Fruit fly (Drosophila melanogaster) whole organism, larva: ENCODE data around the gene CG3699.

Source experiments
- noc ChIP-seq: fragments of 200-800 bp; sonication (Bioruptor generic); optimal IDR thresholded peaks from 3 replicates; lab custom pipeline; 2019; ENCODE audit warnings: missing biosample characterization, mild to moderate bottlenecking, missing genetic modification characterization, moderate library complexity

The CG3699 gene

dm6 chrX:947450-948284, at the start of gene CG3699:
CG3699 (minus strand) TSS chrX:947500.
- peak; percentile 78 for TF ChIP-seq noc (tag; lab: Kevin White, UChicago)

- no peak for TF ChIP-seq noc (tag; lab: Kevin White, UChicago)
Measured at dm6 chrX:990218-990617, 42.9 kb upstream of the CG3699 start, which contains the start of gene CG18823. CG18823 (plus strand) TSS chrX:990518.

- TF ChIP-seq noc (tag; lab: Kevin White, UChicago), result no peak
Measured at dm6 chrX:985911-986310, 38.6 kb upstream of the CG3699 start.

dm6 chrX:966818-967217, 19.5 kb upstream of the CG3699 start:
- no peak for TF ChIP-seq noc (tag; lab: Kevin White, UChicago)

- no peak for TF ChIP-seq noc (tag; lab: Kevin White, UChicago)
Measured at dm6 chrX:964012-964411, 16.7 kb upstream of the CG3699 start.

dm6 chrX:955873-956272, 8.6 kb upstream of the CG3699 start:
- no peak for TF ChIP-seq noc (tag; lab: Kevin White, UChicago)

- no peak for TF ChIP-seq noc (tag; lab: Kevin White, UChicago)
Measured at dm6 chrX:953807-954206, 6.5 kb upstream of the CG3699 start.

- no peak for TF ChIP-seq noc (tag; lab: Kevin White, UChicago)
Measured at dm6 chrX:951800-952199, 4.5 kb upstream of the CG3699 start, which contains the start of gene CG3690. CG3690 (minus strand) TSS chrX:951900.

- peak; percentile 27 for TF ChIP-seq noc (tag; lab: Kevin White, UChicago)
Measured at dm6 chrX:948285-948556, 921 bp upstream of the CG3699 start.

dm6 chrX:946162-946561, 1.1 kb downstream of the CG3699 start:
- TF ChIP-seq noc (tag; lab: Kevin White, UChicago), result peak; percentile 64

dm6 chrX:945446-946013, 1.8 kb downstream of the CG3699 start, which contains the start of gene CG3703:
CG3703 (minus strand) TSS chrX:945773.
- TF ChIP-seq noc (tag; lab: Kevin White, UChicago), result no peak

- peak; percentile 36 for TF ChIP-seq noc (tag; lab: Kevin White, UChicago)
Measured at dm6 chrX:940580-941184, 6.6 kb downstream of the CG3699 start, which contains the start of the genes CG3704 and mus81. CG3704 (minus strand) TSS chrX:940805. mus81 (plus strand) TSS chrX:941075.

- TF ChIP-seq noc (tag; lab: Kevin White, UChicago), result no peak
Measured at dm6 chrX:935901-936207, 11.4 kb downstream of the CG3699 start.

dm6 chrX:935049-935900, 12.0 kb downstream of the CG3699 start, which contains the start of gene TRAM:
TRAM (plus strand) TSS chrX:935232.
- TF ChIP-seq noc (tag; lab: Kevin White, UChicago), result peak; percentile 92

dm6 chrX:933997-934396, 13.3 kb downstream of the CG3699 start:
- no peak for TF ChIP-seq noc (tag; lab: Kevin White, UChicago)

dm6 chrX:932859-933258, 14.4 kb downstream of the CG3699 start:
- no peak for TF ChIP-seq noc (tag; lab: Kevin White, UChicago)
